Fruit fly (Drosophila melanogaster) whole organism, prepupa: Measurements from ENCODE around the gene Ets21C.

Experiments used
- CG3919 ChIP-seq: fragments of 200-800 bp; sonication (Bioruptor generic); optimal IDR thresholded peaks from 3 replicates; lab custom pipeline; 2016; ENCODE audit warnings: missing biosample characterization, missing genetic modification characterization
- lz ChIP-seq: fragments of 200-800 bp; sonication (Bioruptor generic); optimal IDR thresholded peaks from 3 replicates; lab custom pipeline; 2016; ENCODE audit warnings: missing biosample characterization, missing genetic modification characterization

- TF ChIP-seq lz (GFP tag; lab: Kevin White, UChicago) (no peak), CG3919 (GFP tag; lab: Kevin White, UChicago) (no peak)
Observed at dm6 chr2L:525547-526180, 27.1 kb downstream of the Ets21C start.
